Worm (Caenorhabditis elegans): ENCODE measurements around the gene lin-31.

Gene lin-31

DNA sequence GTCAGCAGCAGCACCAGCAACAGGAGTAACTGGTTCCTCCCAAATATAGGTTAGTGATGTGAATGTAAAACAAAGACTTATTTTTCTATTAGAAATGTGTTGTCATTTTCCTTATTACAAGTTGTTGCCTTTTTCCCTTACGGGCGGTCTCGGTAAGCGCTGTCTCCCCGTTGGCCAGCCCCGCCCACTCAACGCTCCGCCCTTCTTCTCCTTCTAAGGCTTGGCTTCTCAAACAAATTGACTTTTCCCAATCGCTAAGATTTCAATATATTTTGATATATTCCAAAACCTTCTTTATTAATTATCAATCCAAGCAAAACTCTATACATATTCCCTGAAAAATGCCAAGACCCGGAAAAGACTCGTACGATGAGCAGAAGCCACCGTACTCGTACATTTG is at the start of gene lin-31:
Gene lin-31, plus strand, starts transcription at position 237 of the 400 bp plus-strand sequence.
- no peak for TF ChIP-seq ztf-23 (GFP tag; IDR thresholded peaks at IDR 0.05)
- TF ChIP-seq flt-1 (GFP tag; IDR thresholded peaks at IDR 0.05) = no peak
- TF ChIP-seq ref-1 (GFP tag; conservative IDR thresholded peaks at IDR 0.05) = no peak
- no peak for TF ChIP-seq cog-1 (tag; optimal IDR thresholded peaks at IDR 0.05)
- no peak for TF ChIP-seq med-1 (GFP tag; optimal IDR thresholded peaks at IDR 0.05; ENCODE audit: insufficient read depth)
- TF ChIP-seq ztf-29 (GFP tag; IDR thresholded peaks at IDR 0.05) = no peak
- TF ChIP-seq klf-2 (GFP tag; conservative IDR thresholded peaks at IDR 0.05) = no peak
- no peak for TF ChIP-seq tab-1 (GFP tag; IDR thresholded peaks at IDR 0.05)
- no peak for TF ChIP-seq T22C8.4 (GFP tag; IDR thresholded peaks at IDR 0.05)

- TF ChIP-seq T22C8.4 (GFP tag; IDR thresholded peaks at IDR 0.05) (no peak), cog-1 (tag; optimal IDR thresholded peaks at IDR 0.05) (no peak), ztf-23 (GFP tag; IDR thresholded peaks at IDR 0.05) (no peak), klf-2 (GFP tag; conservative IDR thresholded peaks at IDR 0.05) (no peak), ref-1 (GFP tag; conservative IDR thresholded peaks at IDR 0.05) (no peak)
Observed at ce11 chrII:3933640-3934039, 48.7 kb upstream of the lin-31 start, which contains the start of gene Y14H12B.2. Gene Y14H12B.2 (minus strand): TSS chrII:3933740.

ce11 chrII:3934085-3934484 is 48.3 kb upstream of the lin-31 start, which contains the start of gene Y14H12B.1:
Gene Y14H12B.1 (plus strand): TSS chrII:3934447.
- TF ChIP-seq med-1 (GFP tag; optimal IDR thresholded peaks at IDR 0.05; ENCODE audit: insufficient read depth) = no peak
- no peak for TF ChIP-seq cog-1 (tag; optimal IDR thresholded peaks at IDR 0.05)
- TF ChIP-seq tab-1 (GFP tag; IDR thresholded peaks at IDR 0.05) = no peak
- no peak for TF ChIP-seq T22C8.4 (GFP tag; IDR thresholded peaks at IDR 0.05)
- no peak for TF ChIP-seq ztf-29 (GFP tag; IDR thresholded peaks at IDR 0.05)
- no peak for TF ChIP-seq flt-1 (GFP tag; IDR thresholded peaks at IDR 0.05)
- no peak for TF ChIP-seq ref-1 (GFP tag; conservative IDR thresholded peaks at IDR 0.05)
- TF ChIP-seq klf-2 (GFP tag; conservative IDR thresholded peaks at IDR 0.05) = no peak
- no peak for TF ChIP-seq ztf-23 (GFP tag; IDR thresholded peaks at IDR 0.05)

ce11 chrII:3935098-3935497 is 47.3 kb upstream of the lin-31 start:
- TF ChIP-seq ztf-23 (GFP tag; IDR thresholded peaks at IDR 0.05) (no peak), klf-2 (GFP tag; conservative IDR thresholded peaks at IDR 0.05) (no peak), tab-1 (GFP tag; IDR thresholded peaks at IDR 0.05) (no peak), T22C8.4 (GFP tag; IDR thresholded peaks at IDR 0.05) (no peak)

ce11 chrII:3935990-3936389 is 46.4 kb upstream of the lin-31 start:
- TF ChIP-seq klf-2 (GFP tag; conservative IDR thresholded peaks at IDR 0.05) (no peak), tab-1 (GFP tag; IDR thresholded peaks at IDR 0.05) (no peak), ztf-29 (GFP tag; IDR thresholded peaks at IDR 0.05) (no peak)

DNA sequence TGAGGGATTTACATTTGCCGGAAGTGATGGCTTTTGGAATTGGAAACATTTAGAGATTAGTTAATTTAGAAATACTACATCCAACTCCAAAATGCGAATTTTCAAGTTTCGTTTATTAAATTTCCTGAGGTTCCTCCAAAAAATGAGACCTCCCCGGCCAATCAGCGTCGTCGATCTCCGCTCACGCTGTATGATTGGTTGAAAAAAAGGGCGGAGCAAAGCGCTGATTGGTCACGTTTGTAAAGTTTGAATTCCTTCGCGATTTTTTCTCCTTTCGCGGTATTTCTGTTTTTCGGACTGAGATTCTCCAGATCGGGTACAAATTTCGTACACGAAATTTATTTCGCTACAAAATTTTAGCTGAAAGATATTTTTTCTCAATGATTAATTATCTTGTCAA is 34.9 kb upstream of the lin-31 start:
- TF ChIP-seq flt-1 (GFP tag; IDR thresholded peaks at IDR 0.05) (no peak), ztf-29 (GFP tag; IDR thresholded peaks at IDR 0.05) (no peak), med-1 (GFP tag; optimal IDR thresholded peaks at IDR 0.05; ENCODE audit: insufficient read depth) (no peak), T22C8.4 (GFP tag; IDR thresholded peaks at IDR 0.05) (no peak), ztf-23 (GFP tag; IDR thresholded peaks at IDR 0.05) (no peak), ref-1 (GFP tag; conservative IDR thresholded peaks at IDR 0.05) (no peak), cog-1 (tag; optimal IDR thresholded peaks at IDR 0.05) (no peak), tab-1 (GFP tag; IDR thresholded peaks at IDR 0.05) (no peak), klf-2 (GFP tag; conservative IDR thresholded peaks at IDR 0.05) (no peak)

ce11 chrII:3948507-3948906 is 33.8 kb upstream of the lin-31 start:
- TF ChIP-seq T22C8.4 (GFP tag; IDR thresholded peaks at IDR 0.05) (no peak), med-1 (GFP tag; optimal IDR thresholded peaks at IDR 0.05; ENCODE audit: insufficient read depth) (no peak), cog-1 (tag; optimal IDR thresholded peaks at IDR 0.05) (no peak)

- TF ChIP-seq ref-1 (GFP tag; conservative IDR thresholded peaks at IDR 0.05) (no peak), klf-2 (GFP tag; conservative IDR thresholded peaks at IDR 0.05) (no peak), med-1 (GFP tag; optimal IDR thresholded peaks at IDR 0.05; ENCODE audit: insufficient read depth) (no peak), cog-1 (tag; optimal IDR thresholded peaks at IDR 0.05) (no peak), flt-1 (GFP tag; IDR thresholded peaks at IDR 0.05) (no peak), tab-1 (GFP tag; IDR thresholded peaks at IDR 0.05) (no peak), ztf-23 (GFP tag; IDR thresholded peaks at IDR 0.05) (no peak), T22C8.4 (GFP tag; IDR thresholded peaks at IDR 0.05) (no peak), ztf-29 (GFP tag; IDR thresholded peaks at IDR 0.05) (no peak)
Observed at ce11 chrII:3950077-3950476, 32.3 kb upstream of the lin-31 start, which contains the start of gene sea-2. Gene sea-2 (plus strand): TSS chrII:3950377.

ce11 chrII:3951354-3951753 is 31.0 kb upstream of the lin-31 start:
- TF ChIP-seq ztf-29 (GFP tag; IDR thresholded peaks at IDR 0.05) = no peak
- TF ChIP-seq tab-1 (GFP tag; IDR thresholded peaks at IDR 0.05) = no peak
- TF ChIP-seq ztf-23 (GFP tag; IDR thresholded peaks at IDR 0.05) = no peak
- TF ChIP-seq ref-1 (GFP tag; conservative IDR thresholded peaks at IDR 0.05) = no peak
- TF ChIP-seq klf-2 (GFP tag; conservative IDR thresholded peaks at IDR 0.05) = no peak
- no peak for TF ChIP-seq med-1 (GFP tag; optimal IDR thresholded peaks at IDR 0.05; ENCODE audit: insufficient read depth)
- no peak for TF ChIP-seq cog-1 (tag; optimal IDR thresholded peaks at IDR 0.05)
- no peak for TF ChIP-seq T22C8.4 (GFP tag; IDR thresholded peaks at IDR 0.05)
- TF ChIP-seq flt-1 (GFP tag; IDR thresholded peaks at IDR 0.05) = no peak

ce11 chrII:3952368-3952767 is 30.0 kb upstream of the lin-31 start:
- TF ChIP-seq ztf-23 (GFP tag; IDR thresholded peaks at IDR 0.05) (no peak), klf-2 (GFP tag; conservative IDR thresholded peaks at IDR 0.05) (no peak), tab-1 (GFP tag; IDR thresholded peaks at IDR 0.05) (no peak), ztf-29 (GFP tag; IDR thresholded peaks at IDR 0.05) (no peak), flt-1 (GFP tag; IDR thresholded peaks at IDR 0.05) (no peak), med-1 (GFP tag; optimal IDR thresholded peaks at IDR 0.05; ENCODE audit: insufficient read depth) (no peak), cog-1 (tag; optimal IDR thresholded peaks at IDR 0.05) (no peak), ref-1 (GFP tag; conservative IDR thresholded peaks at IDR 0.05) (no peak), T22C8.4 (GFP tag; IDR thresholded peaks at IDR 0.05) (no peak)

All from whole organism, midembryonic.